Fruit fly (Drosophila melanogaster) whole organism, prepupa: ENCODE data around the gene mex1.

Experiments used
- Blimp-1 ChIP-seq: fragments of 200-800 bp; sonication (Bioruptor generic); optimal IDR thresholded peaks from 3 replicates; lab custom pipeline; 2017; ENCODE audit warnings: missing biosample characterization, missing genetic modification characterization, mild to moderate bottlenecking, moderate library complexity, missing genetic modification reagents
- CG10669 ChIP-seq: fragments of 200-800 bp; sonication (Bioruptor generic); optimal IDR thresholded peaks from 3 replicates; lab custom pipeline; 2018; ENCODE audit warnings: missing biosample characterization, mild to moderate bottlenecking, missing genetic modification characterization, moderate library complexity
- CG11294 ChIP-seq: fragments of 200-800 bp; sonication (Bioruptor generic); IDR thresholded peaks from 2 replicates; pipeline ENCODE4 v1.3.6; 2022; ENCODE audit warnings: missing biosample characterization, missing genetic modification characterization
- CG11762 ChIP-seq: fragments of 200-800 bp; sonication (Bioruptor generic); optimal IDR thresholded peaks from 3 replicates; lab custom pipeline; 2016; ENCODE audit warnings: missing biosample characterization, missing genetic modification characterization; ENCODE audit not compliant: insufficient read depth
- CG15336 ChIP-seq: fragments of 200-800 bp; sonication (Bioruptor generic); IDR thresholded peaks from 2 replicates; pipeline ENCODE4 v1.3.6; 2022; ENCODE audit warnings: missing biosample characterization, missing genetic modification characterization
- CG1621 ChIP-seq: fragments of 200-800 bp; sonication (Bioruptor generic); optimal IDR thresholded peaks from 3 replicates; lab custom pipeline; 2018; ENCODE audit warnings: missing biosample characterization, mild to moderate bottlenecking, missing genetic modification characterization
- CG16779 ChIP-seq: fragments of 200-800 bp; sonication (Bioruptor generic); optimal IDR thresholded peaks from 3 replicates; lab custom pipeline; 2017; ENCODE audit warnings: missing biosample characterization, mild to moderate bottlenecking, missing genetic modification characterization
- CG3032 ChIP-seq: fragments of 200-800 bp; optimal IDR thresholded peaks from 2 replicates; lab custom pipeline; 2019; ENCODE audit warnings: missing biosample characterization, mild to moderate bottlenecking, missing genetic modification characterization, moderate library complexity
- CG34406 ChIP-seq: fragments of 200-800 bp; sonication (Bioruptor generic); optimal IDR thresholded peaks from 3 replicates; lab custom pipeline; 2016; ENCODE audit warnings: missing biosample characterization, missing genetic modification characterization
- CG3919 ChIP-seq: fragments of 200-800 bp; sonication (Bioruptor generic); optimal IDR thresholded peaks from 3 replicates; lab custom pipeline; 2016; ENCODE audit warnings: missing biosample characterization, missing genetic modification characterization
- CG4318 ChIP-seq: fragments of 200-800 bp; sonication (Bioruptor generic); optimal IDR thresholded peaks from 3 replicates; lab custom pipeline; 2017; ENCODE audit warnings: missing biosample characterization, mild to moderate bottlenecking, missing genetic modification characterization
- CG6163 ChIP-seq: fragments of 200-800 bp; sonication (Bioruptor generic); IDR thresholded peaks from 3 replicates; pipeline ENCODE4 v1.3.6; 2022; ENCODE audit warnings: missing biosample characterization, missing genetic modification characterization
- CG6276 ChIP-seq: fragments of 200-800 bp; sonication (Bioruptor generic); optimal IDR thresholded peaks from 2 replicates; lab custom pipeline; 2017; ENCODE audit warnings: missing biosample characterization, mild to moderate bottlenecking, missing genetic modification characterization
- CG6808 ChIP-seq: fragments of 200-800 bp; sonication (Bioruptor generic); optimal IDR thresholded peaks from 3 replicates; lab custom pipeline; 2017; ENCODE audit warnings: missing biosample characterization, missing genetic modification characterization, mild to moderate bottlenecking, moderate library complexity, missing genetic modification reagents
- CG6854 ChIP-seq: fragments of 200-800 bp; sonication (Bioruptor generic); optimal IDR thresholded peaks from 2 replicates; lab custom pipeline; 2017; ENCODE audit warnings: missing biosample characterization, mild to moderate bottlenecking, missing genetic modification characterization
- CG7368 ChIP-seq: fragments of 200-800 bp; sonication (Bioruptor generic); optimal IDR thresholded peaks from 3 replicates; lab custom pipeline; 2016; ENCODE audit warnings: missing biosample characterization, missing genetic modification characterization
- CG8119 ChIP-seq: fragments of 200-800 bp; sonication (Bioruptor generic); IDR thresholded peaks from 3 replicates; pipeline ENCODE4 v1.3.6; 2022; ENCODE audit warnings: missing biosample characterization, missing genetic modification characterization
- CG8632 ChIP-seq: fragments of 200-800 bp; sonication (Bioruptor generic); optimal IDR thresholded peaks from 3 replicates; lab custom pipeline; 2016; ENCODE audit warnings: missing biosample characterization, missing genetic modification characterization
- CG9139 ChIP-seq: fragments of 200-800 bp; sonication (Bioruptor generic); optimal IDR thresholded peaks from 3 replicates; lab custom pipeline; 2017; ENCODE audit warnings: missing biosample characterization, mild to moderate bottlenecking, missing genetic modification characterization
- Eip75B ChIP-seq: fragments of 200-800 bp; sonication (Bioruptor generic); optimal IDR thresholded peaks from 3 replicates; lab custom pipeline; 2016; ENCODE audit warnings: missing biosample characterization, missing genetic modification characterization
- Eip78C ChIP-seq: fragments of 200-800 bp; sonication (Bioruptor generic); peaks from one replicate; lab custom pipeline; 2016; ENCODE audit warnings: missing biosample characterization, missing genetic modification characterization
- Eip93F ChIP-seq: fragments of 200-800 bp; sonication (Bioruptor generic); optimal IDR thresholded peaks from 2 replicates; lab custom pipeline; 2016; ENCODE audit warnings: missing biosample characterization, mild to moderate bottlenecking, missing genetic modification characterization
- Ets21C ChIP-seq: fragments of 200-800 bp; sonication (Bioruptor generic); optimal IDR thresholded peaks from 3 replicates; lab custom pipeline; 2016; ENCODE audit warnings: missing biosample characterization, missing genetic modification characterization
- Gug ChIP-seq: fragments of 200-800 bp; sonication (Bioruptor generic); IDR thresholded peaks from 2 replicates; pipeline ENCODE4 v1.3.6; 2022; ENCODE audit warnings: missing biosample characterization, missing genetic modification characterization
- Hr38 ChIP-seq: sonication (Bioruptor generic); optimal IDR thresholded peaks from 2 replicates; lab custom pipeline; 2016; ENCODE audit warnings: missing biosample characterization, missing genetic modification characterization
- Hr4 ChIP-seq: fragments of 200-800 bp; sonication (Bioruptor generic); optimal IDR thresholded peaks from 3 replicates; lab custom pipeline; 2016; ENCODE audit warnings: missing biosample characterization, missing genetic modification characterization
- Lpt ChIP-seq: fragments of 200-800 bp; sonication (Bioruptor generic); optimal IDR thresholded peaks from 3 replicates; lab custom pipeline; 2016; ENCODE audit warnings: missing biosample characterization, missing genetic modification characterization
- OdsH ChIP-seq: fragments of 200-800 bp; sonication (Bioruptor generic); optimal IDR thresholded peaks from 3 replicates; lab custom pipeline; 2016; ENCODE audit warnings: missing biosample characterization, missing genetic modification characterization
- Sox102F ChIP-seq: fragments of 200-800 bp; sonication (Bioruptor generic); optimal IDR thresholded peaks from 2 replicates; lab custom pipeline; 2016; ENCODE audit warnings: missing biosample characterization, mild to moderate bottlenecking, missing genetic modification characterization
- Sox15 ChIP-seq: fragments of 200-800 bp; sonication (Bioruptor generic); optimal IDR thresholded peaks from 3 replicates; lab custom pipeline; 2016; ENCODE audit warnings: missing biosample characterization, missing genetic modification characterization
- achi ChIP-seq: fragments of 200-800 bp; sonication (Bioruptor generic); optimal IDR thresholded peaks from 3 replicates; lab custom pipeline; 2016; ENCODE audit warnings: missing biosample characterization, missing genetic modification characterization
- acj6 ChIP-seq: fragments of 200-800 bp; sonication (Bioruptor generic); optimal IDR thresholded peaks from 3 replicates; lab custom pipeline; 2016; ENCODE audit warnings: missing biosample characterization, missing genetic modification characterization
- dsx ChIP-seq: fragments of 200-800 bp; optimal IDR thresholded peaks from 3 replicates; lab custom pipeline; 2019; ENCODE audit warnings: missing biosample characterization, mild to moderate bottlenecking, missing genetic modification characterization, moderate library complexity; ENCODE audit not compliant: poor library complexity, severe bottlenecking
- eg ChIP-seq: fragments of 200-800 bp; sonication (Bioruptor generic); IDR thresholded peaks from 3 replicates; pipeline ENCODE4 v1.3.6; 2022; ENCODE audit warnings: missing biosample characterization, missing genetic modification characterization
- fd59A ChIP-seq: fragments of 200-800 bp; sonication (Bioruptor generic); optimal IDR thresholded peaks from 2 replicates; lab custom pipeline; 2017; ENCODE audit warnings: missing biosample characterization, mild to moderate bottlenecking, missing genetic modification characterization, missing genetic modification reagents
- lz ChIP-seq: fragments of 200-800 bp; sonication (Bioruptor generic); optimal IDR thresholded peaks from 3 replicates; lab custom pipeline; 2016; ENCODE audit warnings: missing biosample characterization, missing genetic modification characterization
- net ChIP-seq: fragments of 200-800 bp; sonication (Bioruptor generic); optimal IDR thresholded peaks from 3 replicates; lab custom pipeline; 2016; ENCODE audit warnings: missing biosample characterization, missing genetic modification characterization
- pdm3 ChIP-seq: fragments of 200-800 bp; sonication (Bioruptor generic); optimal IDR thresholded peaks from 3 replicates; lab custom pipeline; 2016; ENCODE audit warnings: missing biosample characterization, missing genetic modification characterization
- salr ChIP-seq, 2 experiments: fragments of 200-800 bp; sonication (Bioruptor generic); optimal IDR thresholded peaks; 3 replicates each; lab custom pipeline; 2016 to 2018; ENCODE audit warnings: missing biosample characterization in 2 of 2, missing genetic modification characterization in 2 of 2, mild to moderate bottlenecking in 1 of 2
- ss ChIP-seq, 2 experiments: fragments of 200-800 bp; sonication (Bioruptor generic); optimal IDR thresholded peaks; 2 replicates in 1 of 2; 3 replicates in 1 of 2; lab custom pipeline; 2017 to 2018; ENCODE audit warnings: mild to moderate bottlenecking in 2 of 2, missing biosample characterization in 2 of 2, missing genetic modification characterization in 2 of 2, moderate library complexity in 1 of 2
- topi ChIP-seq: fragments of 200-800 bp; sonication (Bioruptor generic); optimal IDR thresholded peaks from 3 replicates; lab custom pipeline; 2016; ENCODE audit warnings: missing biosample characterization, missing genetic modification characterization
- vri ChIP-seq: fragments of 200-800 bp; sonication (Bioruptor generic); optimal IDR thresholded peaks from 3 replicates; lab custom pipeline; 2016; ENCODE audit warnings: missing biosample characterization, mild to moderate bottlenecking, missing genetic modification characterization

Gene mex1

DNA sequence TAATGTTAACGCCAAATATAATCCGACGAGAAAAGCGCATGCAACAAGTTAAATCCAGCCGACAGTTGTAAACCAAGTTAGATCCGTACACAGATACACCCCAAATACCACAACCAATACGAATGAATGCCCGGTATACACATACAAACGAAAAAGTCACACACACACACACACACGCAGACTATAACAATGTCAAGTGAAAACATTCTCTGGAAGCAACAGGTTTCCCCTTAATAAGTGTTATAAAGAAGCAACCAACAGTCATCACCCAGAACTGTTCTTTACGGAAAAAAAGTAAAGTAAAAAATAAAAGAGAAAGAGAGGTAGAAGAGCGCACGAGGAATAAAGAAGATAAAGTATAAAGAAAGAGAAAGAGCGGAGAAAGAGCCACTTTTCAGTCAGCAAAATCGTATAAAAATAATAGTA lies 16.4 kb upstream of the mex1 start:
- TF ChIP-seq eg (GFP tag; lab: Robert Waterston, UW) = 0 out of 3 replicates have a peak, but pooled peaks have one; percentile 8
- peak; percentile 83 for TF ChIP-seq dsx (GFP tag; lab: Kevin White, UChicago)
- TF ChIP-seq ss (GFP tag; optimal IDR thresholded peaks at IDR 0.05; lab: Kevin White, UChicago) = peak in 1 of 2 experiments; percentile 49
- TF ChIP-seq net (GFP tag; lab: Kevin White, UChicago) = no peak
- TF ChIP-seq Blimp-1 (GFP tag; lab: Kevin White, UChicago) = peak; percentile 8
- TF ChIP-seq CG6854 = no peak
- TF ChIP-seq CG6163 (GFP tag; lab: Robert Waterston, UW) = peak; percentile 7; the same call in 1 of the 3 replicates
- TF ChIP-seq CG6808 (GFP tag; lab: Kevin White, UChicago) = peak; percentile 25
- TF ChIP-seq Sox102F (GFP tag; lab: Kevin White, UChicago) = no peak
- TF ChIP-seq CG1621 (tag; lab: Kevin White, UChicago) = peak; percentile 3
- TF ChIP-seq achi = no peak
- TF ChIP-seq CG8119 (GFP tag; lab: Robert Waterston, UW) = 0 out of 3 replicates have a peak, but pooled peaks have one; percentile 18
- TF ChIP-seq Eip78C = peak; percentile 29
- TF ChIP-seq lz (GFP tag; lab: Kevin White, UChicago) = no peak
- no peak for TF ChIP-seq CG4318 (GFP tag; lab: Kevin White, UChicago)
- TF ChIP-seq Ets21C (GFP tag; lab: Kevin White, UChicago) = no peak
- TF ChIP-seq Eip93F (GFP tag; lab: Kevin White, UChicago) = peak; percentile 23
- TF ChIP-seq CG7368 = no peak
- TF ChIP-seq OdsH (GFP tag; lab: Kevin White, UChicago) = no peak
- TF ChIP-seq CG15336 = no peak
- TF ChIP-seq Hr4 = no peak

DNA sequence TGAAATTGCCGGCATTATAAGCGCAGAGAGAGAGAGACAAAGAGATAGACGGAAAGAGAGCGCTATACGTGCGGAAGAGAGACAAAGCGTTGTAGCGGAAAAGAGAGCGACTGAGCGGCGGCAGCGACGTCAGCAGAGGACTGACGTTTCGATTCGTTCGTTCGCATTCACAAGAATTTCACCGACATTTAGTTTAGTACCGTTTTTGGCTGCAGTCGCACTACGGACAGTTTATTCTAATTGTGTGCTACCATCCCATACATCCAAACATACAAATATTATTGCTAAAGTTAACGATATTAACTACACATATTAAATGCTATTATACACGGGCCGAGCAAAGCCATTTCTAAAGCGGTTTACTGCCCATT lies 15.8 kb upstream of the mex1 start, which contains the start of gene CrebA:
TSS of gene CrebA (plus strand) at position 168 of the 371 bp plus-strand sequence.
- peak; percentile 17 for TF ChIP-seq CG1621 (tag; lab: Kevin White, UChicago)
- peak; percentile 18; the same call in 1 of the 3 replicates for TF ChIP-seq CG6163 (GFP tag; lab: Robert Waterston, UW)
- TF ChIP-seq Eip93F (GFP tag; lab: Kevin White, UChicago) = no peak
- TF ChIP-seq CG6854 = no peak
- peak; percentile 13; the same call in 2 of the 3 replicates for TF ChIP-seq eg (GFP tag; lab: Robert Waterston, UW)

DNA sequence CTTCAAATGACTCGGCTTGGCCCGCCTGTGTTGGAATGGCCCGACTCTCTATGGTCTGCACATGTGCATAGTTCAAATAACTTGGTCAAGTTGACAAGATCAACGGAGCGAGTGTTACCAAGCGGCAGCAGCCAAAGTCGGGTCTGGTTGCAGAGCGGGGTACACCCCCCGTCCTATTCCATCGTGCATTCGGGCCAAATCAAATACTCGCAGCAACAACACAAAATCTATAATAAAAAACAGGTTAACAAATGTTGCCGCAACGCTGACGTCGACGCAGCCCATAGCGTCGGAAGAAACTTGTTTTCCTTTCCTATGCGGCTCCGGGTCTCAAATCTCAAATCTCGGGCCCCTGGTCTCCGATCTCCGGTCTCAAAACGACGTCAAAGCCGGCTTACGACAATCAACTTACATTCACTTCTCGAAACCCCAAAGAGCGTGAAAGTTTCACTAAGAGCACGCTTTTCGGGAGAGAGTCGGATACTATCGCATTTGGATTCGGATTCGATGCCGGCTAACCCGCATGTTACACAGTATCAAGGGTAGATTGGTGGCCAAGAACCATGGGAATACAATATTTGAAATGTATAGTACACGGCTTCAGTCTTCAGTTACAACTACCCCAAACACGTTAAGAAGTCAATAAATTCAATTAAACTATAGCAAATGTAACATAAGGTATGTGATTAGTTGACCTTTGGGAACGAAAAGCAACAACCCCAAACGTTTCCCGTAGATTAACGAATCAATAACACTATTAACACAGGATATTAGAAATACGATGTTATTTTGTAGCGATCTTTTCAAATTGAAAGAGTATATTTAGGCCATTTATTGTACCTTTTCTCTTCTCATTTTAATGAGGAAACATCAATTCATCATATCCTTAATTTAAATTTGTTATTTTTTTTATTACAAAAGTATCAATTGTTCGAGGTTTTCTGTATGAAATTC lies 15.2 kb upstream of the mex1 start:
- TF ChIP-seq vri (GFP tag; lab: Kevin White, UChicago) (peak; percentile 24), CG8632 (GFP tag; lab: Kevin White, UChicago) (peak; percentile 77), dsx (GFP tag; lab: Kevin White, UChicago) (peak; percentile 11), lz (GFP tag; lab: Kevin White, UChicago) (peak; percentile 79), Gug (GFP tag; lab: Robert Waterston, UW) (0 out of 2 replicates have a peak, but pooled peaks have one; percentile 18), Hr38 (GFP tag; lab: Kevin White, UChicago) (no peak), Eip75B (GFP tag; lab: Kevin White, UChicago) (peak; percentile 76), OdsH (GFP tag; lab: Kevin White, UChicago) (peak; percentile 81), CG1621 (tag; lab: Kevin White, UChicago) (peak; percentile 64), acj6 (GFP tag; lab: Kevin White, UChicago) (peak; percentile 76), eg (GFP tag; lab: Robert Waterston, UW) (peak; percentile 30; the same call in 1 of the 3 replicates), Eip93F (GFP tag; lab: Kevin White, UChicago) (no peak), CG11294 (GFP tag; lab: Robert Waterston, UW) (peak; percentile 37; the same call in 1 of the 2 replicates), CG16779 (tag; lab: Kevin White, UChicago) (peak; percentile 68), Hr4 (peak; percentile 79), CG15336 (peak; percentile 28; the same call in 1 of the 2 replicates), CG3032 (tag; lab: Kevin White, UChicago) (peak; percentile 71), pdm3 (GFP tag; lab: Kevin White, UChicago) (peak; percentile 79), Sox102F (GFP tag; lab: Kevin White, UChicago) (peak; percentile 69), CG10669 (GFP tag; lab: Kevin White, UChicago) (peak; percentile 60), Ets21C (GFP tag; lab: Kevin White, UChicago) (peak; percentile 57), CG34406 (GFP tag; lab: Kevin White, UChicago) (peak; percentile 76), fd59A (GFP tag; lab: Kevin White, UChicago) (peak; percentile 82), salr (GFP tag; optimal IDR thresholded peaks at IDR 0.05; lab: Kevin White, UChicago) (peak; percentile 19 to 86), CG11762 (GFP tag; lab: Kevin White, UChicago) (peak; percentile 58), CG3919 (peak; percentile 67), CG6276 (peak; percentile 81), topi (GFP tag; lab: Kevin White, UChicago) (peak; percentile 83), CG9139 (GFP tag; lab: Kevin White, UChicago) (peak; percentile 51), Sox15 (peak; percentile 76), Lpt (GFP tag; lab: Kevin White, UChicago) (peak; percentile 48)
